Worm (Caenorhabditis elegans) whole organism, mixed stage, embryonic: Measurements from ENCODE around the gene Y110A2AL.10.

Experiments
- M03D4.4 ChIP-seq: sonication (generic microtip); optimal IDR thresholded peaks from 2 replicates; lab custom pipeline; 2017; ENCODE audit warnings: mild to moderate bottlenecking, missing genetic modification characterization, missing compliant biosample characterization
- bed-3 ChIP-seq: fragments of 200-800 bp; sonication (Bioruptor generic); optimal IDR thresholded peaks from 3 replicates; lab custom pipeline; 2018; ENCODE audit warnings: mild to moderate bottlenecking, missing genetic modification characterization, moderate library complexity, missing compliant biosample characterization
- blmp-1 ChIP-seq: fragments of 150-350 bp; optimal IDR thresholded peaks from 2 replicates; lab custom pipeline; 2014; ENCODE audit warnings: missing biosample characterization, missing genetic modification characterization
- ceh-39 ChIP-seq: fragments of 150-350 bp; optimal IDR thresholded peaks from 2 replicates; lab custom pipeline; 2014; ENCODE audit warnings: missing biosample characterization, missing genetic modification characterization
- ceh-43 ChIP-seq: fragments of 200-800 bp; sonication (Bioruptor generic); optimal IDR thresholded peaks from 2 replicates; lab custom pipeline; 2018; ENCODE audit warnings: mild to moderate bottlenecking, missing genetic modification characterization, moderate library complexity, missing compliant biosample characterization
- ces-1 ChIP-seq: fragments of 150-350 bp; optimal IDR thresholded peaks from 2 replicates; lab custom pipeline; 2014; ENCODE audit warnings: missing biosample characterization, missing genetic modification reagents, missing genetic modification characterization
- cnd-1 ChIP-seq: fragments of 200-800 bp; sonication (Bioruptor generic); optimal IDR thresholded peaks from 2 replicates; lab custom pipeline; 2018; ENCODE audit warnings: mild to moderate bottlenecking, missing genetic modification characterization, missing compliant biosample characterization
- drap-1 ChIP-seq: fragments of 200-800 bp; sonication (Bioruptor generic); optimal IDR thresholded peaks from 3 replicates; lab custom pipeline; 2018; ENCODE audit warnings: mild to moderate bottlenecking, missing genetic modification characterization, missing compliant biosample characterization
- elt-1 ChIP-seq: sonication (generic microtip); optimal IDR thresholded peaks from 2 replicates; lab custom pipeline; 2017; ENCODE audit warnings: missing genetic modification characterization, mild to moderate bottlenecking, missing compliant biosample characterization, antibody characterized with exemption, moderate library complexity, borderline replicate concordance; ENCODE audit not compliant: insufficient read depth
- elt-3 ChIP-seq: fragments of 150-350 bp; optimal IDR thresholded peaks from 2 replicates; lab custom pipeline; 2014; ENCODE audit warnings: missing biosample characterization, missing genetic modification characterization
- flh-1 ChIP-seq: fragments of 200-800 bp; sonication (Bioruptor generic); optimal IDR thresholded peaks from 2 replicates; lab custom pipeline; 2018; ENCODE audit warnings: mild to moderate bottlenecking, missing genetic modification characterization, moderate library complexity, missing compliant biosample characterization
- ham-2 ChIP-seq: fragments of 200-800 bp; sonication (Bioruptor generic); optimal IDR thresholded peaks from 2 replicates; lab custom pipeline; 2018; ENCODE audit warnings: mild to moderate bottlenecking, missing genetic modification characterization, missing compliant biosample characterization
- hlh-1 ChIP-seq: fragments of 150-350 bp; optimal IDR thresholded peaks from 2 replicates; lab custom pipeline; 2014; ENCODE audit warnings: missing biosample characterization, missing genetic modification reagents, missing genetic modification characterization
- lin-13 ChIP-seq: fragments of 150-350 bp; optimal IDR thresholded peaks from 2 replicates; lab custom pipeline; 2014; ENCODE audit warnings: missing biosample characterization, missing genetic modification characterization
- lin-32 ChIP-seq: fragments of 200-800 bp; sonication (Bioruptor generic); optimal IDR thresholded peaks from 2 replicates; lab custom pipeline; 2018; ENCODE audit warnings: mild to moderate bottlenecking, missing genetic modification characterization, missing compliant biosample characterization
- lsy-2 ChIP-seq: fragments of 150-350 bp; optimal IDR thresholded peaks from 2 replicates; lab custom pipeline; 2014; ENCODE audit warnings: missing biosample characterization, missing genetic modification characterization
- mab-5 ChIP-seq: fragments of 150-350 bp; optimal IDR thresholded peaks from 2 replicates; lab custom pipeline; 2014; ENCODE audit warnings: missing biosample characterization, missing genetic modification characterization
- mep-1 ChIP-seq: fragments of 150-350 bp; optimal IDR thresholded peaks from 2 replicates; lab custom pipeline; 2017; ENCODE audit warnings: missing biosample characterization, missing genetic modification reagents, missing genetic modification characterization, inconsistent platforms
- mls-2 ChIP-seq: sonication (generic microtip); optimal IDR thresholded peaks from 2 replicates; lab custom pipeline; 2016; ENCODE audit warnings: mild to moderate bottlenecking, missing genetic modification characterization, moderate library complexity, missing compliant biosample characterization
- nhr-12 ChIP-seq: fragments of 150-350 bp; optimal IDR thresholded peaks from 2 replicates; lab custom pipeline; 2014; ENCODE audit warnings: missing biosample characterization, missing genetic modification characterization
- nhr-2 ChIP-seq: fragments of 150-350 bp; optimal IDR thresholded peaks from 2 replicates; lab custom pipeline; 2014; ENCODE audit warnings: missing biosample characterization, missing genetic modification characterization
- nhr-237 ChIP-seq: fragments of 150-350 bp; optimal IDR thresholded peaks from 2 replicates; lab custom pipeline; 2014; ENCODE audit warnings: missing biosample characterization, missing genetic modification characterization
- nhr-28 ChIP-seq: fragments of 150-350 bp; optimal IDR thresholded peaks from 2 replicates; lab custom pipeline; 2014; ENCODE audit warnings: missing biosample characterization, missing genetic modification characterization
- nhr-76 ChIP-seq: sonication (generic microtip); optimal IDR thresholded peaks from 2 replicates; lab custom pipeline; 2017; ENCODE audit warnings: missing biosample characterization, missing genetic modification characterization
- pha-4 ChIP-seq: fragments of 150-350 bp; optimal IDR thresholded peaks from 2 replicates; lab custom pipeline; 2018; ENCODE audit warnings: missing biosample characterization, missing genetic modification reagents, missing genetic modification characterization
- snpc-4 ChIP-seq: fragments of 150-350 bp; optimal IDR thresholded peaks from 2 replicates; lab custom pipeline; 2014; ENCODE audit warnings: missing biosample characterization, missing genetic modification characterization
- sptf-1 ChIP-seq: sonication (generic microtip); optimal IDR thresholded peaks from 2 replicates; lab custom pipeline; 2017; ENCODE audit warnings: mild to moderate bottlenecking, missing genetic modification characterization, moderate library complexity, missing compliant biosample characterization
- tbx-8 ChIP-seq: fragments of 200-800 bp; sonication (Bioruptor generic); optimal IDR thresholded peaks from 2 replicates; lab custom pipeline; 2018; ENCODE audit warnings: mild to moderate bottlenecking, missing genetic modification characterization, moderate library complexity, missing compliant biosample characterization
- unc-120 ChIP-seq: sonication (generic microtip); optimal IDR thresholded peaks from 2 replicates; lab custom pipeline; 2017; ENCODE audit warnings: missing genetic modification characterization, missing compliant biosample characterization; ENCODE audit not compliant: poor library complexity, severe bottlenecking
- unc-39 ChIP-seq: fragments of 150-350 bp; optimal IDR thresholded peaks from 2 replicates; lab custom pipeline; 2014; ENCODE audit warnings: missing biosample characterization, missing genetic modification characterization
- unc-62 ChIP-seq: fragments of 150-350 bp; optimal IDR thresholded peaks from 2 replicates; lab custom pipeline; 2014; ENCODE audit warnings: missing biosample characterization, missing genetic modification reagents, missing genetic modification characterization
- zip-8 ChIP-seq: fragments of 150-350 bp; optimal IDR thresholded peaks from 2 replicates; lab custom pipeline; 2014; ENCODE audit warnings: missing biosample characterization, missing genetic modification characterization
- ztf-11 ChIP-seq: fragments of 150-350 bp; optimal IDR thresholded peaks from 2 replicates; lab custom pipeline; 2014; ENCODE audit warnings: missing biosample characterization, missing genetic modification characterization

The Y110A2AL.10 gene

DNA sequence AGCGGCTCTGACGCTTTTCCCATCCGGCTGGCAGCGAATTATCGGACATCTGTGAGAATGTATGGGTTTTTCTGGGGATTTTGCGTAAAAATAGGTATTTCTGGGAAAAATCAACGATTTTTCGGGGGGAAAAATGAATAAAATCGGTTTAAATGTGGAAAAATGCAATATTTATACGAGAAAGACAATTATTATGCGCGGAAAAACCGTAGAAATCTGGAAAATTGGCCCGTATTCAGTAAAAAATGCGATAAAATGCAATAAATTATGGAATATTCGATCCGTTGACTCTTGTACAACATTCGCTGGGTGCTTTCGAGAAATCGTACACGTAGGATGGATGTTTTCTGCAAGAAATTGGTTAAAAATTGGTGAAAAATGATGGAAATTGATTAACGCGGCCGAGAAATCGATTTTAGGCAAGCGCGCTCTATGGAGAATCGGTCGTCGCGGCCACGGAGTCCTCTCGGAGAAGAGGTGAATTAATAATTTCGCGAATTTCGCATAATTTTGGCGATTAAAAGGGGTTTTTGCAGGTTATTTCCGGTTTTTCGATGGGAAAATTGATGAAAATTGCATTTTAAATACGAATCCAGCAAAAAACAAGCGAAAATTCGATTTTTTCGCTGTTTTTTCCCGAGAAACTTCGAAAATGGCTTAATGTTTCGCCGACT, 17.4 kb upstream of the Y110A2AL.10 start, which contains the start of gene pinn-1:
pinn-1 (minus strand) TSS at position 51 of the 674 bp plus-strand sequence.
- TF ChIP-seq lsy-2 (tag; lab: Kevin White, UChicago) (peak; percentile 69), cnd-1 (tag; lab: Kevin White, UChicago) (peak; percentile 63), lin-13 (peak; percentile 88), mep-1 (tag; lab: Kevin White, UChicago) (peak; percentile 85), drap-1 (GFP tag; lab: Kevin White, UChicago) (peak; percentile 10), unc-39 (tag; lab: Kevin White, UChicago) (no peak), mls-2 (tag; lab: Kevin White, UChicago) (peak; percentile 55), pha-4 (tag; lab: Kevin White, UChicago) (peak; percentile 80), bed-3 (GFP tag; lab: Kevin White, UChicago) (no peak), zip-8 (tag; lab: Kevin White, UChicago) (no peak), ham-2 (no peak), ceh-39 (tag; lab: Kevin White, UChicago) (peak; percentile 55), ces-1 (peak; percentile 78), sptf-1 (tag; lab: Kevin White, UChicago) (peak; percentile 76), elt-3 (tag; lab: Kevin White, UChicago) (peak; percentile 27), nhr-12 (tag; lab: Kevin White, UChicago) (no peak), nhr-2 (tag; lab: Kevin White, UChicago) (peak; percentile 9), blmp-1 (no peak), ztf-11 (tag; lab: Kevin White, UChicago) (no peak), nhr-76 (tag; lab: Kevin White, UChicago) (no peak), lin-32 (GFP tag; lab: Kevin White, UChicago) (peak; percentile 1), nhr-237 (tag; lab: Kevin White, UChicago) (peak; percentile 50), tbx-8 (no peak)

DNA sequence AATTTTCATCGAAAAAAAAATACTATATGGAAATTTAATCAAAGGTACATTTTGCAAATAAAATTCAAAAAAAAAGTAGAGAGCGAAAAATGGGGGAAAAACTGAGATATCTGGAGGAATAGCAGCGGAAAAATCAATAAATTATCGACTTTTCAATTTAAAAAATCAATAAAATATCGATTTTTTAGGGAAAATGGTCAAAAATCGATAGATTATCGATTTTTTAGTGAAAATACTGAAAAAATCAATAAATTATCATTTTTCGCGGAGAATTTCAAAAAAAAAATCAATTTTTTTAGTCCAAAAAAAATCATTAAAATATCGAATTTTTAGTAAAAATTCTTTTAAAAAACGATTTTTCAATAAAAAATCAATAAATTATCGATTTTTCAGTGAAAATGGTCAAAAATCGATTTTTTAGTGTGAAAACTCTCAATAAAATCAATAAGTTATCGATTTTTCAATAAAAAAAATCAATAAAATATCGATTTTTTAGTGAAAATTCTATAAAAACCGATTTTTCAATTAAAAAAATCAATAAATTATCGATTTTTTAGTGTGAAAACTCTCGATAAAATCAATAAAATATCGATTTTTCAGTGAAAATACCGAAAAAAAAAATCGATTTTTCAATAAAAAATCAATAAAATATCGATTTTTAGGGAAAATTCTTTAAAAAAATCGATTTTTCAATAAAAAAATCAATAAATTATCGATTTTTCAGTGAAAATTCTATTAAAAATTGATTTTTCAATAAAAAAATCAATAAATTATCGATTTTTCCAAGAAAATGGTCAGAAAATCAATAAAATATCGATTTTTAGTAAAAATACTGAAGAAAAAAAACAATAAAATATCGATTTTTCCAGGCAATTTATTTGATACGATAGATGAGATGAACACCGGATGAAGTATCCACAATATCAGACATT, 14.1 kb upstream of the Y110A2AL.10 start:
- TF ChIP-seq nhr-28, result no peak
- TF ChIP-seq unc-39 (tag; lab: Kevin White, UChicago), result no peak
- TF ChIP-seq pha-4 (tag; lab: Kevin White, UChicago), result no peak
- no peak for TF ChIP-seq elt-3 (tag; lab: Kevin White, UChicago)
- TF ChIP-seq lin-32 (GFP tag; lab: Kevin White, UChicago), result no peak
- no peak for TF ChIP-seq drap-1 (GFP tag; lab: Kevin White, UChicago)
- no peak for TF ChIP-seq lsy-2 (tag; lab: Kevin White, UChicago)
- no peak for TF ChIP-seq nhr-237 (tag; lab: Kevin White, UChicago)
- no peak for TF ChIP-seq ceh-43
- TF ChIP-seq nhr-76 (tag; lab: Kevin White, UChicago), result no peak
- no peak for TF ChIP-seq hlh-1 (tag; lab: Kevin White, UChicago)
- no peak for TF ChIP-seq cnd-1 (tag; lab: Kevin White, UChicago)
- TF ChIP-seq unc-62 (GFP tag; lab: Kevin White, UChicago), result no peak
- TF ChIP-seq nhr-2 (tag; lab: Kevin White, UChicago), result no peak
- no peak for TF ChIP-seq mls-2 (tag; lab: Kevin White, UChicago)
- no peak for TF ChIP-seq elt-1 (tag; lab: Kevin White, UChicago)
- TF ChIP-seq mab-5 (tag; lab: Kevin White, UChicago), result no peak
- TF ChIP-seq lin-13, result no peak
- TF ChIP-seq snpc-4 (tag; lab: Kevin White, UChicago), result no peak
- no peak for TF ChIP-seq zip-8 (tag; lab: Kevin White, UChicago)

DNA sequence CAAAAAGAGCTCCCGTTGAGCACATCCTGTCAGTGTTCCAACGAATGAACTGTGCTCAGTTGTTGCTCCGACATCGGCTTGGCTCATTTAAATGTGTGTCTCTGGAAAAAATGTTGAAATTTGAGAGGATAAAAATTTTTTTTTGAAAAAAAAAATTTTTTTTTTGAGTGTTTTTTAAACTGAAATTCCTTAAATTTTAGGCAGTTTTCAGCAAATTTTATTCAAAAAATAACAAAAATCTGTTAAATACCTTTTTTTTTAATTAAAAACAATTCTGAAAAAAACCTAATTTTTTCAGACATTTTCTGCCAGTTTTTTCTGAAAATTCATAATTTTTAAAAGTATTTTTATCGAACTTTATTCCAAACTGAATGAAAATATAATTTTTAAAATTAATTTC, 13.1 kb upstream of the Y110A2AL.10 start, which contains the start of gene pigw-1:
pigw-1 (minus strand) TSS at position 101 of the 400 bp plus-strand sequence.
- TF ChIP-seq lin-32 (GFP tag; lab: Kevin White, UChicago) (no peak), zip-8 (tag; lab: Kevin White, UChicago) (no peak), pha-4 (tag; lab: Kevin White, UChicago) (no peak), snpc-4 (tag; lab: Kevin White, UChicago) (no peak), tbx-8 (no peak), mls-2 (tag; lab: Kevin White, UChicago) (no peak), unc-120 (tag; lab: Kevin White, UChicago) (no peak), M03D4.4 (tag; lab: Kevin White, UChicago) (no peak), flh-1 (GFP tag; lab: Kevin White, UChicago) (no peak)
